Fruit fly (Drosophila melanogaster) S2 (cell line): ENCODE data around the gene Art4.

Experiments
- CG8478 ChIP-seq: fragments of >200 bp; optimal IDR thresholded peaks from 2 replicates; lab custom pipeline; 2018
- CTCF ChIP-seq, 2 experiments: fragments of >200 bp; optimal IDR thresholded peaks; 2 replicates each; lab custom pipeline; 2018

DNA sequence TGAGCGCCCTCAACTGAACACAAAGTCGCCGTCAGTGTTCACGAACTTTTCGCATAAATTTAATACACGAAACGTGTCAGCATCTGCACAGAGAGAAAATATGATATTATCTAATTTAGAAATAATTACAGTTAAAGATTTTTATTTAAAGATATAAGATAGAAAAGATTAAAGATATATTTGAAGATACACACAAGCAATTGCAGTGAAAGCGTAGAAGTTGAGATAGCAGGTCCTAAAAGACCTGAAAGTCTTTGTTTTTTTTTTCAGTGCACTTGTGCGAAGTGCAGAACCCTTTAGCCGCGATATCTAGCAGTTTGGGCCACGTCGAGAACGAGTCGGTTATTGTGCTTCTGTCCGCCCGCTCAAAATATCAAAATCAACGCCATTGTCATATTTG lies 8.4 kb downstream of the Art4 start:
- TF ChIP-seq CG8478 (no peak), CTCF (optimal IDR thresholded peaks at IDR 0.05; lab: Kevin White, UChicago) (no peak)
